Fruit fly (Drosophila melanogaster) whole organism, pupa: ENCODE results near the gene pcx.

Experiments used
- CG32121 ChIP-seq: fragments of 200-800 bp; sonication (Bioruptor generic); IDR thresholded peaks from 2 replicates; pipeline ENCODE4 v1.3.6; 2022; ENCODE audit warnings: missing biosample characterization, missing genetic modification characterization
- CG4496 ChIP-seq: fragments of 200-800 bp; sonication (Bioruptor generic); IDR thresholded peaks from 3 replicates; pipeline ENCODE4 v1.3.6; 2022; ENCODE audit warnings: missing biosample characterization, missing genetic modification characterization
- D1 ChIP-seq: fragments of 200-800 bp; sonication (Bioruptor generic); optimal IDR thresholded peaks from 2 replicates; lab custom pipeline; 2018; ENCODE audit warnings: missing biosample characterization, mild to moderate bottlenecking, missing genetic modification characterization, moderate library complexity
- EcR ChIP-seq: fragments of 200-800 bp; sonication (Bioruptor generic); optimal IDR thresholded peaks from 3 replicates; lab custom pipeline; 2019; ENCODE audit warnings: missing biosample characterization, missing genetic modification characterization, mild to moderate bottlenecking, moderate library complexity, missing genetic modification reagents
- Pif1B ChIP-seq: fragments of 200-800 bp; sonication (Bioruptor generic); optimal IDR thresholded peaks from 3 replicates; lab custom pipeline; 2016; ENCODE audit warnings: missing biosample characterization, missing genetic modification characterization
- rn ChIP-seq: fragments of 200-800 bp; sonication (Bioruptor generic); IDR thresholded peaks from 2 replicates; pipeline ENCODE4 v1.3.6; 2022; ENCODE audit warnings: missing biosample characterization, missing genetic modification characterization

- TF ChIP-seq EcR (no peak), Pif1B (GFP tag; lab: Kevin White, UChicago) (no peak), rn (GFP tag; lab: Robert Waterston, UW) (no peak), D1 (tag; lab: Kevin White, UChicago) (no peak), CG32121 (no peak), CG4496 (GFP tag; lab: Robert Waterston, UW) (no peak)
These were observed 33.2 kb upstream of the pcx start for dm6 chrX:2191896-2192295.
